Worm (Caenorhabditis elegans): Measurements from ENCODE around the gene ZC239.16.

ce11 chrII:3250195-3250594 is 25.1 kb upstream of the ZC239.16 start:
- no peak for TF ChIP-seq lin-15B (tag; optimal IDR thresholded peaks at IDR 0.05)
- TF ChIP-seq tbx-2 (tag; optimal IDR thresholded peaks at IDR 0.05): no peak
- TF ChIP-seq egl-27 (tag; optimal IDR thresholded peaks at IDR 0.05): no peak
- no peak for TF ChIP-seq nhr-237 (tag; optimal IDR thresholded peaks at IDR 0.05)
- TF ChIP-seq elt-2 (tag; optimal IDR thresholded peaks at IDR 0.05): no peak
- TF ChIP-seq ZK546.5 (tag; optimal IDR thresholded peaks at IDR 0.05): no peak
- no peak for TF ChIP-seq aly-2 (tag; optimal IDR thresholded peaks at IDR 0.05)
- TF ChIP-seq ceh-28 (tag; optimal IDR thresholded peaks at IDR 0.05): no peak
- no peak for TF ChIP-seq R02D3.7 (tag; optimal IDR thresholded peaks at IDR 0.05)
- TF ChIP-seq ceh-16 (tag; optimal IDR thresholded peaks at IDR 0.05): no peak
- no peak for TF ChIP-seq unc-39 (tag; optimal IDR thresholded peaks at IDR 0.05)
- no peak for TF ChIP-seq nhr-28 (tag; optimal IDR thresholded peaks at IDR 0.05)
- no peak for TF ChIP-seq jun-1 (tag; optimal IDR thresholded peaks at IDR 0.05)

Data from whole organism, L3 larva.